Fruit fly (Drosophila melanogaster): ENCODE measurements around the gene CG11634.

CG11634 gene

DNA sequence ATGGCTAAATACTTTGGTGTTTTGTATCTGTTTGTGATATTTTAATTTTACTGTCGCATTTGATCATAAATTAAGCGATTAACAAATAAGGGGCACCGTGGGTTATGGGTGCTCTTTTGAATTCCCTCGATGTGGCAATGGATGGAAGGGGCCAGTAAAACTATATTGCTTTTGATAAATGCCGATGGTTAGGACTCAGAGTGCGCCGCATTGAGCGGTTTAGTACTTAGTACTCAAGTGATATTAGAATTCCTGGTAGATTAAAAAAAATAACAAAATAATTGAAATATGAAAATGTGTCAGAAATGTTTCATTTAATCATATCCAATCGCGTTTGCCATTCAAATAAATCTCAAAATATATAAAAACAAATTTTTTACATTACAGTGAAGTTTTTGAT is at the start of gene CG11634:
Gene CG11634, plus strand, starts transcription at position 301 of the 400 bp plus-strand sequence.
- TF ChIP-seq CTCF (optimal IDR thresholded peaks at IDR 0.05) (no peak), CG8478 (optimal IDR thresholded peaks at IDR 0.05) (no peak)

DNA sequence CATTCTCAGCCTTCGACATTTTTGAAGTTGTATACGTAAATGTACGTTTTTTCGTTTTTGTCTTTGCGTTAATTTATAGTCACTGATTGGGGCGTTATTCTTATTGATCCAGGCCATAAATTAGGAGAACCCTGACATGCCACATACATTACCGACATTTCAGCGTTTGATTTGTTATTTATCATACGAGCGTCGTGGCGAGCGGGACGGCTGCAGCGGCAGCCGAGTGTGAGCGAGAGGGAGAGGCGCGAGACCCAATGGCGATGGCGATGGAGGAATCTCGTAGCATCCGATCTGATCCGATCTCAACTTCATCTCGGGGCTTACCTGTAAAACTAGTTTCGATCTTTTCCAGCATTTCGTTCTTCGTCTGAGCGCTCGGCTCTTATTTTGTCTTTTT is 49.7 kb upstream of the CG11634 start:
- TF ChIP-seq CG8478 (optimal IDR thresholded peaks at IDR 0.05), result no peak
- TF ChIP-seq CTCF (optimal IDR thresholded peaks at IDR 0.05), result no peak

DNA sequence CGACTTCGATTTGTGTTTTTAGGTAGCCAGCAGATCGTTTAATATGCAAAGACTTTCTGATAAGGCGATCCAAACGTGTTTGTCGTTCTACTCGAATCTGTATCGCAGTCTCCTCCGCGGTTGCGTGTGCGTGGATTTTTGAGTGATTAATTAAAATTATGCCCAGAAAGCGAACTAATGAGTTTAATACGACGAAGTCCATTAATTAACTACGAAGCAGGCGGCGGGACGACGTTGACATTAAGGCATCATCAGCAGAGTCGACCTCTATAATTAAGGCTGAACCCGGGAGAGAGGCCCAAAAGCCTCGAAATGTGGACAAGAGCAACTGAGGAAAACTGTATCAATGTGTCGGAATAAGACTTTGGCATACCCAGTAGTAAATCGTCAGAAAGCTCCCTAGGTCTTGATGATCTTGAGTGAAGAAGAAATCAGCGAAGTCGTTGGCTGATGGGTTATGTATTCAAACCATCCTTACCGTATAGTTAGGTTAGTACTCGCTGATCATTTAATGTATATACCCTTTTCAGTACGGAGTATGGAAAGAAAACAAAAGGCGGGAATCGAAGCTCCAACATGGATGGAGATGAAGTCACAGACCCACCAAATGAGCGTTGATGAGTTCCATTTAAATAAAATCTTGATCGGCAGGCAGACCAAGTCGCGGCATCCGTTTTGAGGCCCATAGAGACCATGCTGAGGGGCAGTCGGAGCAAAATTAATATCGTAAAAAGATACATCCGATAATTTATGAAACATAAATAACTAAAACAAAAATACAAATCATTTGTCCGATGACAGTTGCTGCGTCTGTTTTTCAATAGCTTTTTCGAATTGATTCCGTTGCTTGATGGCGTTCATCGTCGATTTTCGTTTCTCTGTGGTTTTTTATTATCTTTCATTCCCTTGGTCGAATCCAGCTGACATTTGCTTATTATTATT is 48.8 kb upstream of the CG11634 start:
- no peak for TF ChIP-seq CTCF (optimal IDR thresholded peaks at IDR 0.05)
- TF ChIP-seq CG8478 (optimal IDR thresholded peaks at IDR 0.05), result no peak

DNA sequence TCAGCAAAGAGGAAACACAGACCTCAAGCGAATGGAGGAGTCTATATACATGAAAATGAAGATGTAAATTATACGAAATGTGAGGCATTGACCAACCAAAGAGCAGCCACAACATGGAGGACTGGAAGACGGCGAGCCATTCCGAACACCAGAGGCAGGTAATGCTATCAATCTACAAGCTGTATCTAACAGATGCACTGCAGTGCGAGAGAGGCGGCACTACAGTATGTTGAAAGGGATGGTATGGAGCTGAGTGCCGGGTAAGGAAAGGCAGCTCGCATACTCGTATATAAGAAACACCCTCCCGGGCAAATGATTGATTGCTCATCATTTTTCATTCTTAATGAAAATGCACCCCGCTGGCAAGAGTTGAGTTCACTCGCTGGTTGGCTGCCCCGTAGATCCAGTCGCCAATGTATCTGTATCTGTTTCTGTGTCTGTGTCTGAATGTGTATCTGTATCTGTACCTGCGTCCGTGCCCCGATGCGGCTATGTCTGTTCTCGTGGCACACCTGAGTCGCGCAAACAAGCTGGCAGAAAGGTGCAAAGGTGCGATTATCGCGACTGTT is 47.3 kb upstream of the CG11634 start:
- no peak for TF ChIP-seq CG8478 (optimal IDR thresholded peaks at IDR 0.05)
- TF ChIP-seq CTCF (optimal IDR thresholded peaks at IDR 0.05), result no peak

DNA sequence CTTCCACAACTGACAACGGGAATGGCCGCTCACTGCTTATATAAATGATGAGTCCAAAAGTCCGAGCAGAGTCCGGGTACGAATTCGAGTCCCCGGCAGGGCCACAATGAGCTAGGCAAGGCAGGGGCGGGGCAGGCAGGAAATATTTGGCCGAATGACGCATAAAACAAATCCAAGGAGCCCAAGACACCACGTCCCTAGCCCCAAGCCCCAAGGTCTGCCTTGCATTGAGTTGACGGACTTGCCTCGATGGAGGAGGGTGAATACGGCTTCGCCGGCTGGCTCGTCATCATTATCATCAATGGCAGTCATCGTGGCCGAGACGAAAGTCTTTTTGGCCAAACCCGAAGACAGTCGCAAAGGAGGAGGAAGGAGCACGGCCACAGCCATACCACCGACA is 44.4 kb upstream of the CG11634 start:
- no peak for TF ChIP-seq CTCF (optimal IDR thresholded peaks at IDR 0.05)
- no peak for TF ChIP-seq CG8478 (optimal IDR thresholded peaks at IDR 0.05)

DNA sequence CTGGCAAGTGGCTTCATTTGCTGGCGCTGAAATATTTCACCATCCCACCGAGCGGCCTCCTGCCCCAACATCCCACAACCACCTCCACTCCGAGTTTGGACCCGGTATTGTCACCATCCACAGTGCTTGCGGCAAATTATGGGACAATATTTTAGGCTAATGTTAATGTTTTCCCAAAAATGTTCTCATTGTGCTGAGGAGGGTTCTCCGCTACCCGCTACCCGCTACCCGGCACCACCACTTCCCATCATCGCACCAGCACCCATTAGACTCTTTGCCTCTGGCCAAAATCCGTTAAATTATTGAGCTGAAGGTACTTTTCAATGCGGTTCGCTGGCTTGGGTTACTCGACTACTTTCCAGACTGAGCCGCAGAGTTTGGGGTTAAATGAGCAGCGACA is 42.4 kb upstream of the CG11634 start:
- no peak for TF ChIP-seq CTCF (optimal IDR thresholded peaks at IDR 0.05)
- TF ChIP-seq CG8478 (optimal IDR thresholded peaks at IDR 0.05), result no peak

DNA sequence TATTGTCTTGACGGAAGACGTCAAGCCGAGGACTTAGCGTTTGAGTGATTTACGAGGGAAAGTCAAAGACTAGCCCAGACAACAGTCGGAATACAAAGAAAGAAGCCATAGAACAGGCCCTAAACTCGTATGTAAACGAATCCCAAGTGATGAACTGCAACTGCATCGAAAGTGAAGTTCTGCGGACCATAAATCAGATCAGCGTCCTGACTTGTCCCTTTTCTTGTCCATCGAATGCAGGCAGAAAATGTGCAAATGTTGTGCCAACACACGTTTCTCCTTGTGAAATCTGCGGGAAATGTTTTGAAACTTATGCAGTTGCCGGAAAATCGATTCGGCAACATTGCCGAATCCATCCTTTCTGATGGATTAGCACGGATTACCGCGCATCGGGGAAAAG is 39.1 kb upstream of the CG11634 start:
- no peak for TF ChIP-seq CTCF (optimal IDR thresholded peaks at IDR 0.05)
- no peak for TF ChIP-seq CG8478 (optimal IDR thresholded peaks at IDR 0.05)

DNA sequence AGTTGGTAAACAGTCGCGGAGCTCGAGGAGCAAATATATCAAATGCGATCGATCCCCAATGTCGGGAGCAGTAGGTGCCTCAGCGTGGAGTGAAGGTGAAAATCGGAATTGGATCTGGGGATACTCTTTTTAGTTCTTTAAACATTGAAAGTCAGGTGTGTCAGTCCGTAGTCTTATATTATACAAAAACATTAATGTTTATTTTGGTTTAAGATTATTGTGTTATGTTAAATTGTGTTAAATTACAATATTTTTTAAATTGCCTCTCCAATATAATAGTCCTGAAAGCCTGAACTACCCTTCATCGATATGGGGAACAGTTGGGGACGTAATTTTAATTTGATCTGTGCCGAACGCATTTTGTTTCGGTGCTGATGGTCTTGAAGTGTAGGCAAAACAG is 36.7 kb upstream of the CG11634 start:
- TF ChIP-seq CTCF (optimal IDR thresholded peaks at IDR 0.05), result no peak
- no peak for TF ChIP-seq CG8478 (optimal IDR thresholded peaks at IDR 0.05)

DNA sequence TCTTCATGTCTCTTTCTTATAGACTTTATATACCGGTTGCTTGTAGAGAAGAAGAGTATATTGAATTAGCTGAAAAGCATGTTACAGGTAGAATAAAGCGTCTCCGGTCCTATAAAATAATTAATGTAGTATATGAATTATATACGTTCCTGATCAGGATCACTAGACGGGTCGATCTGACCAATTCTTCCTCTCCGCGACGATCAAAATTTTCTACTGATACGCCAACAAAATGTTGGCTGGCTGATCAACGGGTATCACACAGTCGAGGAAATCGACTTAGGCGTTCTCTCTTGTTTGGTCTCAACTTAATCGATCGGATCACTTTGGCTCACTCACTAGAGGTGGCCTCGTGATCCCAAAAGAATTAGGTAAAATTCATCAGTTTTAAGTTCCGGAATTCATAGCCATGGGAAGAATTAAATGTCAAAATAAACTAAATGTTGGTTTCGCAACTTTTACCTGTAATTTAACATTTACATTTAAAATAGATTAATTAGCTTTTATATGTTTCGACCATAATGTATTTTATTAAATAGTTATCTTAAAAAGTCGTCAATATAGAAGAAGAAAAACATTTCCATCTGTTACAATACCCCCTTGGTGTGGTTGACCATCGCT is 34.5 kb upstream of the CG11634 start:
- no peak for TF ChIP-seq CTCF (optimal IDR thresholded peaks at IDR 0.05)
- no peak for TF ChIP-seq CG8478 (optimal IDR thresholded peaks at IDR 0.05)

DNA sequence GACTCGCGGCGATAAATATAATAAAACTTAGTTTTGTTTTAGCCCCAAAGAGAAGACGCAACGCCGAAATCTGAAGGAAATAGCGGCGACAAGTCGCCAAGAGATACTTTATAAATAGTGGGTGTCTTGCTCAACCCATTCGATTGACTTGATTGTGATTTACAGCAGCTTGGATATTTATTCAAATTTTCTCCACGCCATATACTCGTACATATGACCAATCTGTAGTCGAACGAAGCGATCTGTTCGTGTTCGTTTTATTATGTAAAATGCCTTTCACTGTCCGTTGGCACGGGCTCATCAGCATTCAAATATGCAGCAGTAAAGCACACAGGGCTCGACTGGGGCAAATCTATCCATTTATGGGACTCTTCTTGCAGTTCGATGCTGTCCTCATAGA is 30.6 kb upstream of the CG11634 start:
- no peak for TF ChIP-seq CG8478 (optimal IDR thresholded peaks at IDR 0.05)
- TF ChIP-seq CTCF (optimal IDR thresholded peaks at IDR 0.05), result no peak

DNA sequence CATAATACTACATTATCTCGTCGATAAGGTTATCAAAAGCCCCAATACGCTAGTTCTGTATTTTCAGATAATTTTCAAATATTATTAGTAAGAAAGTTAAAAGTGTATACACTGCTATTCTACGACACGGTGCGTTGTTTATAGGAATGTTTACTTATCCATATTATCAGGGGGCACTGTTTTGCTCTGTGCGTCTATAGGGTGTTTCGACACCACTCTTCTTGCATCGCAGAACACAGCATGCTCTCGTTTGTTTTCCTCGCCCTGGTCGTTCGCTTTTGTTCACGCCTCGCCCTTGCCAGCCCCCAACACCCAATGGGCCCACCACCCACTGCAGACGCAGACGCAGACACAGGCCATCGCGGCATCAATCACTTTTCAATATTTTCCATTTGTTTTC is 29.8 kb upstream of the CG11634 start:
- TF ChIP-seq CG8478 (optimal IDR thresholded peaks at IDR 0.05), result no peak
- TF ChIP-seq CTCF (optimal IDR thresholded peaks at IDR 0.05), result no peak

DNA sequence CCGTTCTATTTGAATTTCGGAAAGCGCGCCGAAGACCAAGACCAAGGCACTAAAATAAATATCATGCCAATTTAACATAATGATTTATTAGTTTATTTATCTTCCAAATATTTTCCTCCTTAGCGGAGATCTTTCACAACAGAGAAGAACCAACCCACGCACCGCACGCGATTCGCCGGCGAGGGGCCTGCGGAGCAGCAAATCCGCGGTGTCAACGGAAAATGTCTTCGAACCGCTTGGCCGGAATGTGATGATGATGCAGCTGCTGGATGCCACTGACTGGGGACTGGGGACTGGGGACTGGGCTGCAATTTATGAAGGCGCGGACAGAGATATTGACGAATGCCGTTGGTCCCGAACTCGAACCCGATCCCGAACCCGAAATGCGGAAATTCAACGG is 28.5 kb upstream of the CG11634 start:
- TF ChIP-seq CG8478 (optimal IDR thresholded peaks at IDR 0.05), result no peak
- no peak for TF ChIP-seq CTCF (optimal IDR thresholded peaks at IDR 0.05)

DNA sequence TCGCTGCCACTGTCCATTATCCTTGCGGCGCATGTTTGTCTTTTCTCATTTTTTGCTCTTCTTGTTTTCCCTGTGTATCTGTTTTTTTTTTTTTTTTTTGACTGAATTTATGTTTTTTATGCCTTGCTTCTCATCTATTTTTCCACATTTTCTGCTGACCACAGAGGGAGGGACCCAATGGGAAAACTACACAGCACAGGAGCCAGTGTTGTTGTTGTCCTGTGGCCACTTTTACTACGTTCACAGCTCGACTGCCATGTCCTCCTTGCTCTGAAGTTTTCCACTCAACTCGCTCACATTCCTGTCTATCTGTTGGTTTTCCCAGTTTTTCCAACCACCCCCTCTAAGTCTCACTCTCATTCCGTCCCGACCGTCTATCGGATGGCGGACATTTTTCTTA is 25.9 kb upstream of the CG11634 start:
- TF ChIP-seq CG8478 (optimal IDR thresholded peaks at IDR 0.05) (no peak), CTCF (optimal IDR thresholded peaks at IDR 0.05) (no peak)

DNA sequence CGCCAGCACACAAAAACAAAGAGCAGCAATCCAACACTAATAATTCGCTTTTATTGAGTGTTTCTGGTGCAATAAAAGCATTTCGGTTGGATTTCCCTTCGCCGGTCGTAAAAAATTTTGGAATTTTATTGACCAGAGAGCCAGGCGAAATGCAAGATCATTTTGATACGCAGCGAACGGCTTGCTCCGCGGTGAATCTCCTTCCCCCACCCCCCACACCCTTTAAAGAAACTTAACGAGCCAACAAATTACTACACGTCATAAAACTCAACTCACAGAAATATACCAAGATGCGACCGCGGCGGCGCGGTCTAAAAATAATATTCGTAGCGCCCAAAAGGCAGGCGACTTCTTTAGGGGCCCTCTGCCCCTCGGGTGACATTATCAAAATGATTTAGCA is 20.1 kb upstream of the CG11634 start:
- TF ChIP-seq CG8478 (optimal IDR thresholded peaks at IDR 0.05) (no peak), CTCF (optimal IDR thresholded peaks at IDR 0.05) (no peak)

DNA sequence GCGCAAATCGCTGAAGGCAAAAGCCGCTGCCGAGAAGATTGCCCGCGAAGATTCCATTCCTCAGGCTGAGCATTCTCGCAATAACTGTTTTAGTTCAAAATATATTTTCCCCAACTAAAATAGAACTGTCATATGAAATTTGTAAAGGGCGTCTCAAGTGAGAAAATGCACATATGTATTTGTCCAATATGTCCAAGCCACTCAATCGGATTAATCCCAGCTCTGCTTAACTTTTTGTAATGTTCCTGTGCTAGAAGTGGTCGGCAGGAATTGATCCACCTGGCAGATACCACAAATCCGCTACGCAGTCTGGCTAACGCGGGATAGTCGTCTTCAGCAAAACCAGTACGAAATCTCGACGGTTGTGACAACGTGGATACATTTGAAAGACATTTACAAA is 17.9 kb upstream of the CG11634 start, which contains the start of gene CG11629:
Gene CG11629, minus strand, starts transcription at position 101 of the 400 bp plus-strand sequence.
- no peak for TF ChIP-seq CTCF (optimal IDR thresholded peaks at IDR 0.05)
- no peak for TF ChIP-seq CG8478 (optimal IDR thresholded peaks at IDR 0.05)
